Fruit fly (Drosophila melanogaster): ENCODE results near the gene CG18094.

Gene CG18094

dm6 chr2L:19508361-19508918 is 18.4 kb downstream of the CG18094 start, which contains the start of gene cyst (continued):
- TF ChIP-seq Elba2 (GFP tag; optimal IDR thresholded peaks at IDR 0.05) (no peak), Nf-YC (tag; optimal IDR thresholded peaks at IDR 0.05) (no peak), CG7987 (GFP tag; optimal IDR thresholded peaks at IDR 0.05) (no peak), Gug (GFP tag; IDR thresholded peaks at IDR 0.05) (no peak; the same call in 3 of the 4 replicates), CG30403 (GFP tag; optimal IDR thresholded peaks at IDR 0.05) (peak; percentile 43), NK7.1 (GFP tag; optimal IDR thresholded peaks at IDR 0.05) (no peak), CG4424 (GFP tag; optimal IDR thresholded peaks at IDR 0.05) (no peak), CG12071 (GFP tag; optimal IDR thresholded peaks at IDR 0.05) (no peak), CG10209 (GFP tag; optimal IDR thresholded peaks at IDR 0.05) (no peak), sr (GFP tag; IDR thresholded peaks at IDR 0.05) (peak; percentile 60; the same call in 1 of the 3 replicates), gsb-n (tag; optimal IDR thresholded peaks at IDR 0.05) (no peak), CG32767 (GFP tag; IDR thresholded peaks at IDR 0.05) (peak; percentile 26; the same call in 1 of the 2 replicates), CG3847 (GFP tag; IDR thresholded peaks at IDR 0.05) (peak; percentile 82), CG43689 (GFP tag; IDR thresholded peaks at IDR 0.05) (no peak), lmd (GFP tag; IDR thresholded peaks at IDR 0.05) (no peak; the same call in 1 of the 2 replicates), slp2 (GFP tag; optimal IDR thresholded peaks at IDR 0.05) (no peak), fd102C (GFP tag; optimal IDR thresholded peaks at IDR 0.05) (no peak), CG6813 (GFP tag; optimal IDR thresholded peaks at IDR 0.05) (no peak), Bgb (GFP tag; IDR thresholded peaks at IDR 0.05; ENCODE audit: partially characterized antibody) (peak; percentile 99), Stat92E (GFP tag; optimal IDR thresholded peaks at IDR 0.05) (no peak), tll (GFP tag; optimal IDR thresholded peaks at IDR 0.05) (no peak), Trl (optimal IDR thresholded peaks at IDR 0.05) (no peak), Trl (GFP tag; optimal IDR thresholded peaks at IDR 0.05) (peak; percentile 60), eve (GFP tag; optimal IDR thresholded peaks at IDR 0.05) (no peak), CG11093 (GFP tag; IDR thresholded peaks at IDR 0.05) (no peak), Rfx (GFP tag; IDR thresholded peaks at IDR 0.05) (peak; percentile 68), ara (GFP tag; IDR thresholded peaks at IDR 0.05) (no peak), CG4617 (GFP tag; optimal IDR thresholded peaks at IDR 0.05; ENCODE audit: borderline replicate concordance) (peak; percentile 91), chm (GFP tag; IDR thresholded peaks at IDR 0.05) (no peak), CG7839 (tag; optimal IDR thresholded peaks at IDR 0.05) (no peak), Dek (tag; optimal IDR thresholded peaks at IDR 0.05) (no peak), CG6854 (GFP tag; optimal IDR thresholded peaks at IDR 0.05) (peak; percentile 1), Mad (GFP tag; optimal IDR thresholded peaks at IDR 0.05) (peak; percentile 14), CG10654 (GFP tag; optimal IDR thresholded peaks at IDR 0.05) (peak; percentile 9), lola (GFP tag; optimal IDR thresholded peaks at IDR 0.05) (no peak), CG7928 (GFP tag; optimal IDR thresholded peaks at IDR 0.05) (no peak), CG34224 (GFP tag; IDR thresholded peaks at IDR 0.05; ENCODE audit: partially characterized antibody) (peak; percentile 95), Dad (GFP tag; optimal IDR thresholded peaks at IDR 0.05) (peak; percentile 66), cas (GFP tag; IDR thresholded peaks at IDR 0.05) (no peak), Dbx (GFP tag; IDR thresholded peaks at IDR 0.05) (peak; percentile 68; the same call in 1 of the 3 replicates), Neu2 (GFP tag; optimal IDR thresholded peaks at IDR 0.05; ENCODE audit: borderline replicate concordance) (no peak), HLHmδ (GFP tag; optimal IDR thresholded peaks at IDR 0.05) (no peak), Hr3 (GFP tag; optimal IDR thresholded peaks at IDR 0.05) (no peak), crp (GFP tag; optimal IDR thresholded peaks at IDR 0.05) (peak in 1 of 2 experiments; percentile 55), nerfin-2 (GFP tag; IDR thresholded peaks at IDR 0.05; ENCODE audit: partially characterized antibody) (peak; percentile 90), dm (GFP tag; optimal IDR thresholded peaks at IDR 0.05) (peak; percentile 36), pnt (GFP tag; optimal IDR thresholded peaks at IDR 0.05) (no peak), zfh1 (GFP tag; IDR thresholded peaks at IDR 0.05) (no peak), CG4404 (GFP tag; IDR thresholded peaks at IDR 0.05) (no peak), HLH4C (GFP tag; IDR thresholded peaks at IDR 0.05; ENCODE audit: partially characterized antibody) (peak; percentile 94)
